Worm (Caenorhabditis elegans): ENCODE results near the gene arx-4.

arx-4 gene

ce11 chrIII:842630-843029, 19.5 kb upstream of the arx-4 start, which contains the start of gene far-8:
Gene far-8 (plus strand): TSS chrIII:842930.
- no peak for TF ChIP-seq dao-5 (tag; optimal IDR thresholded peaks at IDR 0.05)
- TF ChIP-seq him-1 (tag; optimal IDR thresholded peaks at IDR 0.05): no peak
- TF ChIP-seq W03F9.2 (tag; optimal IDR thresholded peaks at IDR 0.05): no peak

- no peak for TF ChIP-seq W03F9.2 (tag; optimal IDR thresholded peaks at IDR 0.05)
- no peak for TF ChIP-seq him-1 (tag; optimal IDR thresholded peaks at IDR 0.05)
- TF ChIP-seq dao-5 (tag; optimal IDR thresholded peaks at IDR 0.05): no peak
Observed at ce11 chrIII:843999-844398, 18.1 kb upstream of the arx-4 start.

ce11 chrIII:844577-844976, 17.5 kb upstream of the arx-4 start:
- no peak for TF ChIP-seq dao-5 (tag; optimal IDR thresholded peaks at IDR 0.05)
- TF ChIP-seq W03F9.2 (tag; optimal IDR thresholded peaks at IDR 0.05): no peak
- no peak for TF ChIP-seq him-1 (tag; optimal IDR thresholded peaks at IDR 0.05)

- no peak for TF ChIP-seq W03F9.2 (tag; optimal IDR thresholded peaks at IDR 0.05)
- no peak for TF ChIP-seq him-1 (tag; optimal IDR thresholded peaks at IDR 0.05)
- no peak for TF ChIP-seq dao-5 (tag; optimal IDR thresholded peaks at IDR 0.05)
Observed at ce11 chrIII:845485-845884, 16.6 kb upstream of the arx-4 start, which contains the start of gene K02F3.2. Gene K02F3.2 (plus strand): TSS chrIII:845841.

- TF ChIP-seq dao-5 (tag; optimal IDR thresholded peaks at IDR 0.05): no peak
Observed at ce11 chrIII:852296-852695, 9.8 kb upstream of the arx-4 start, which contains the start of gene moma-1. Gene moma-1 (minus strand): TSS chrIII:852396.

- TF ChIP-seq dao-5 (tag; optimal IDR thresholded peaks at IDR 0.05): no peak
- TF ChIP-seq him-1 (tag; optimal IDR thresholded peaks at IDR 0.05): no peak
- TF ChIP-seq W03F9.2 (tag; optimal IDR thresholded peaks at IDR 0.05): no peak
Observed at ce11 chrIII:853414-853813, 8.7 kb upstream of the arx-4 start.

ce11 chrIII:853859-854359, 8.2 kb upstream of the arx-4 start, which contains the start of the genes rnp-5 and tag-51:
Gene rnp-5 (minus strand): TSS chrIII:853909.
Gene tag-51 (plus strand): TSS chrIII:854221.
- no peak for TF ChIP-seq dao-5 (tag; optimal IDR thresholded peaks at IDR 0.05)
- no peak for TF ChIP-seq him-1 (tag; optimal IDR thresholded peaks at IDR 0.05)
- no peak for TF ChIP-seq W03F9.2 (tag; optimal IDR thresholded peaks at IDR 0.05)

ce11 chrIII:856260-856659, 5.8 kb upstream of the arx-4 start, which contains the start of gene K02F3.12:
Gene K02F3.12 (plus strand): TSS chrIII:856560.
- TF ChIP-seq W03F9.2 (tag; optimal IDR thresholded peaks at IDR 0.05) (no peak), him-1 (tag; optimal IDR thresholded peaks at IDR 0.05) (no peak), dao-5 (tag; optimal IDR thresholded peaks at IDR 0.05) (no peak)

- no peak for TF ChIP-seq W03F9.2 (tag; optimal IDR thresholded peaks at IDR 0.05)
- TF ChIP-seq him-1 (tag; optimal IDR thresholded peaks at IDR 0.05): no peak
- no peak for TF ChIP-seq dao-5 (tag; optimal IDR thresholded peaks at IDR 0.05)
Observed at ce11 chrIII:856908-857307, 5.2 kb upstream of the arx-4 start.

- TF ChIP-seq him-1 (tag; optimal IDR thresholded peaks at IDR 0.05): no peak
- TF ChIP-seq W03F9.2 (tag; optimal IDR thresholded peaks at IDR 0.05): no peak
- TF ChIP-seq dao-5 (tag; optimal IDR thresholded peaks at IDR 0.05): no peak
Observed at ce11 chrIII:859898-860297, 2.2 kb upstream of the arx-4 start, which contains the start of gene exos-4.2. Gene exos-4.2 (plus strand): TSS chrIII:860198.

- no peak for TF ChIP-seq him-1 (tag; optimal IDR thresholded peaks at IDR 0.05)
- no peak for TF ChIP-seq W03F9.2 (tag; optimal IDR thresholded peaks at IDR 0.05)
- TF ChIP-seq dao-5 (tag; optimal IDR thresholded peaks at IDR 0.05): no peak
Observed at ce11 chrIII:868866-869265, 6.8 kb downstream of the arx-4 start.

- no peak for TF ChIP-seq W03F9.2 (tag; optimal IDR thresholded peaks at IDR 0.05)
- TF ChIP-seq dao-5 (tag; optimal IDR thresholded peaks at IDR 0.05): no peak
- TF ChIP-seq him-1 (tag; optimal IDR thresholded peaks at IDR 0.05): no peak
Observed at ce11 chrIII:869869-870268, 7.8 kb downstream of the arx-4 start, which contains the start of gene T24C4.2. Gene T24C4.2 (minus strand): TSS chrIII:869969.

ce11 chrIII:870555-870954, 8.4 kb downstream of the arx-4 start:
- TF ChIP-seq dao-5 (tag; optimal IDR thresholded peaks at IDR 0.05) (no peak), W03F9.2 (tag; optimal IDR thresholded peaks at IDR 0.05) (no peak), him-1 (tag; optimal IDR thresholded peaks at IDR 0.05) (no peak)

- TF ChIP-seq dao-5 (tag; optimal IDR thresholded peaks at IDR 0.05) (no peak), him-1 (tag; optimal IDR thresholded peaks at IDR 0.05) (no peak), W03F9.2 (tag; optimal IDR thresholded peaks at IDR 0.05) (no peak)
Observed at ce11 chrIII:872373-872772, 10.3 kb downstream of the arx-4 start, which contains the start of the genes T24C4.3 and clc-20. Gene T24C4.3 (minus strand): TSS chrIII:872473. Gene clc-20 (plus strand): TSS chrIII:872583.

ce11 chrIII:873432-873831, 11.3 kb downstream of the arx-4 start, which contains the start of gene clc-19:
Gene clc-19 (minus strand): TSS chrIII:873566.
- TF ChIP-seq him-1 (tag; optimal IDR thresholded peaks at IDR 0.05): no peak
- TF ChIP-seq W03F9.2 (tag; optimal IDR thresholded peaks at IDR 0.05): no peak
- TF ChIP-seq dao-5 (tag; optimal IDR thresholded peaks at IDR 0.05): no peak

Data from whole organism, L4/young adult.